Worm (Caenorhabditis elegans) whole organism, midembryonic: ENCODE results near the gene Y57G11B.6.
"Not testable (repeated sequence)": the region's sequence is repeated elsewhere in the genome, so short reads cannot be mapped to it uniquely, and the experiment has no call there.

Experiments used
- T22C8.4 ChIP-seq: fragments of 200-800 bp; sonication (Bioruptor generic); IDR thresholded peaks from 2 replicates; pipeline ENCODE4 v1.3.6; 2022; ENCODE audit warnings: missing genetic modification characterization, missing compliant biosample characterization
- cog-1 ChIP-seq: sonication (generic microtip); optimal IDR thresholded peaks from 2 replicates; lab custom pipeline; 2016; ENCODE audit warnings: missing genetic modification characterization, missing compliant biosample characterization
- flt-1 ChIP-seq: fragments of 200-800 bp; sonication (Bioruptor generic); IDR thresholded peaks from 2 replicates; pipeline ENCODE4 v1.3.6; 2022; ENCODE audit warnings: missing genetic modification characterization, missing compliant biosample characterization
- klf-2 ChIP-seq: fragments of 200-800 bp; sonication (Bioruptor generic); conservative IDR thresholded peaks from 2 replicates; pipeline ENCODE4 v1.3.6; 2022; ENCODE audit warnings: missing genetic modification reagents, missing genetic modification characterization, missing compliant biosample characterization
- med-1 ChIP-seq: sonication (generic microtip); optimal IDR thresholded peaks from 2 replicates; lab custom pipeline; 2017; ENCODE audit warnings: missing genetic modification characterization, mild to moderate bottlenecking, missing compliant biosample characterization, antibody characterized with exemption, missing genetic modification reagents; ENCODE audit not compliant: insufficient read depth
- ref-1 ChIP-seq: fragments of 200-800 bp; sonication (Bioruptor generic); conservative IDR thresholded peaks from 2 replicates; pipeline ENCODE4 v1.3.6; 2022; ENCODE audit warnings: missing genetic modification reagents, missing genetic modification characterization, missing compliant biosample characterization
- tab-1 ChIP-seq: fragments of 200-800 bp; sonication (Bioruptor generic); IDR thresholded peaks from 2 replicates; pipeline ENCODE4 v1.3.6; 2022; ENCODE audit warnings: missing genetic modification characterization, missing compliant biosample characterization
- ztf-23 ChIP-seq: fragments of 200-800 bp; sonication (Bioruptor generic); IDR thresholded peaks from 2 replicates; pipeline ENCODE4 v1.3.6; 2022; ENCODE audit warnings: missing genetic modification reagents, missing genetic modification characterization, missing compliant biosample characterization
- ztf-29 ChIP-seq: fragments of 200-800 bp; sonication (Bioruptor generic); IDR thresholded peaks from 2 replicates; pipeline ENCODE4 v1.3.6; 2022; ENCODE audit warnings: missing genetic modification reagents, missing genetic modification characterization, missing compliant biosample characterization

Gene Y57G11B.6

ce11 chrIV:14551870-14552269 is 2.8 kb downstream of the Y57G11B.6 start, which contains the start of gene pals-30:
TSS of gene pals-30 (minus strand) at chrIV:14551970.
- TF ChIP-seq tab-1; cog-1 (tag; lab: Kevin White, UChicago); ztf-23: not testable (repeated sequence)

ce11 chrIV:14549308-14549707 is 5.4 kb downstream of the Y57G11B.6 start, which contains the start of gene T27E7.9:
TSS of gene T27E7.9 (minus strand) at chrIV:14549408.
- no peak for TF ChIP-seq med-1 (GFP tag; lab: Kevin White, UChicago)
- TF ChIP-seq ztf-29 (GFP tag; lab: Robert Waterston, UW), result no peak
- TF ChIP-seq ztf-23, result no peak
- no peak for TF ChIP-seq ref-1
- no peak for TF ChIP-seq tab-1
- no peak for TF ChIP-seq klf-2 (GFP tag; lab: Robert Waterston, UW)
- TF ChIP-seq cog-1 (tag; lab: Kevin White, UChicago), result no peak

ce11 chrIV:14547292-14547691 is 7.4 kb downstream of the Y57G11B.6 start:
- no peak for TF ChIP-seq ztf-29 (GFP tag; lab: Robert Waterston, UW)
- TF ChIP-seq cog-1 (tag; lab: Kevin White, UChicago), result no peak
- TF ChIP-seq T22C8.4 (GFP tag; lab: Robert Waterston, UW), result no peak
- TF ChIP-seq klf-2 (GFP tag; lab: Robert Waterston, UW), result no peak
- TF ChIP-seq tab-1, result no peak
- TF ChIP-seq ztf-23, result no peak
- TF ChIP-seq flt-1 (GFP tag; lab: Robert Waterston, UW), result no peak

ce11 chrIV:14542517-14542916 is 12.2 kb downstream of the Y57G11B.6 start, which contains the start of gene pals-29:
TSS of gene pals-29 (minus strand) at chrIV:14542617.
- TF ChIP-seq flt-1 (GFP tag; lab: Robert Waterston, UW), result no peak
- no peak for TF ChIP-seq T22C8.4 (GFP tag; lab: Robert Waterston, UW)
- TF ChIP-seq tab-1, result no peak
- TF ChIP-seq cog-1 (tag; lab: Kevin White, UChicago), result no peak
- TF ChIP-seq med-1 (GFP tag; lab: Kevin White, UChicago), result no peak
- no peak for TF ChIP-seq ref-1
- no peak for TF ChIP-seq ztf-23
- TF ChIP-seq ztf-29 (GFP tag; lab: Robert Waterston, UW), result no peak
- no peak for TF ChIP-seq klf-2 (GFP tag; lab: Robert Waterston, UW)

ce11 chrIV:14536911-14537310 is 17.8 kb downstream of the Y57G11B.6 start, which contains the start of gene T27E7.5:
TSS of gene T27E7.5 (plus strand) at chrIV:14537163.
- TF ChIP-seq T22C8.4 (GFP tag; lab: Robert Waterston, UW), result no peak
- TF ChIP-seq ztf-23, result no peak
- no peak for TF ChIP-seq flt-1 (GFP tag; lab: Robert Waterston, UW)
- no peak for TF ChIP-seq ref-1
- TF ChIP-seq cog-1 (tag; lab: Kevin White, UChicago), result no peak
- TF ChIP-seq klf-2 (GFP tag; lab: Robert Waterston, UW), result no peak
- no peak for TF ChIP-seq ztf-29 (GFP tag; lab: Robert Waterston, UW)
- TF ChIP-seq med-1 (GFP tag; lab: Kevin White, UChicago), result no peak
- TF ChIP-seq tab-1, result no peak

ce11 chrIV:14534967-14535366 is 19.7 kb downstream of the Y57G11B.6 start, which contains the start of gene T27E7.4:
TSS of gene T27E7.4 (minus strand) at chrIV:14535067.
- TF ChIP-seq tab-1, result no peak
- TF ChIP-seq ztf-23, result no peak

ce11 chrIV:14532366-14532765 is 22.3 kb downstream of the Y57G11B.6 start:
- no peak for TF ChIP-seq flt-1 (GFP tag; lab: Robert Waterston, UW)
- no peak for TF ChIP-seq ztf-29 (GFP tag; lab: Robert Waterston, UW)
- TF ChIP-seq ref-1, result no peak
- TF ChIP-seq ztf-23, result no peak
- no peak for TF ChIP-seq T22C8.4 (GFP tag; lab: Robert Waterston, UW)
- no peak for TF ChIP-seq med-1 (GFP tag; lab: Kevin White, UChicago)
- no peak for TF ChIP-seq tab-1
- no peak for TF ChIP-seq klf-2 (GFP tag; lab: Robert Waterston, UW)
- TF ChIP-seq cog-1 (tag; lab: Kevin White, UChicago), result no peak

ce11 chrIV:14530031-14530430 is 24.7 kb downstream of the Y57G11B.6 start:
- TF ChIP-seq T22C8.4 (GFP tag; lab: Robert Waterston, UW) (no peak), med-1 (GFP tag; lab: Kevin White, UChicago) (no peak), flt-1 (GFP tag; lab: Robert Waterston, UW) (no peak), tab-1 (no peak), cog-1 (tag; lab: Kevin White, UChicago) (no peak), ztf-29 (GFP tag; lab: Robert Waterston, UW) (no peak), ref-1 (no peak), ztf-23 (no peak), klf-2 (GFP tag; lab: Robert Waterston, UW) (no peak)

- TF ChIP-seq flt-1 (GFP tag; lab: Robert Waterston, UW), result no peak
- TF ChIP-seq cog-1 (tag; lab: Kevin White, UChicago), result no peak
- no peak for TF ChIP-seq tab-1
- no peak for TF ChIP-seq ref-1
- no peak for TF ChIP-seq med-1 (GFP tag; lab: Kevin White, UChicago)
- no peak for TF ChIP-seq ztf-23
- TF ChIP-seq T22C8.4 (GFP tag; lab: Robert Waterston, UW), result no peak
- no peak for TF ChIP-seq ztf-29 (GFP tag; lab: Robert Waterston, UW)
- no peak for TF ChIP-seq klf-2 (GFP tag; lab: Robert Waterston, UW)
Observed at ce11 chrIV:14528718-14529117, 26.0 kb downstream of the Y57G11B.6 start, which contains the start of gene T27E7.3. TSS of gene T27E7.3 (plus strand) at chrIV:14529018.

ce11 chrIV:14523568-14523967 is 31.1 kb downstream of the Y57G11B.6 start, which contains the start of gene srh-63:
TSS of gene srh-63 (plus strand) at chrIV:14523868.
- TF ChIP-seq ztf-23 (no peak), ref-1 (no peak), flt-1 (GFP tag; lab: Robert Waterston, UW) (no peak), med-1 (GFP tag; lab: Kevin White, UChicago) (no peak), klf-2 (GFP tag; lab: Robert Waterston, UW) (no peak), ztf-29 (GFP tag; lab: Robert Waterston, UW) (no peak), tab-1 (no peak), T22C8.4 (GFP tag; lab: Robert Waterston, UW) (no peak)
